Fruit fly (Drosophila melanogaster) whole organism, embryonic: ENCODE data around the gene CG2772.

ENCODE experiments used
- Atf3 ChIP-seq: fragments of 200-800 bp; sonication (Bioruptor generic); optimal IDR thresholded peaks from 3 replicates; lab custom pipeline; 2016; ENCODE audit warnings: missing biosample characterization, missing genetic modification characterization
- Atf6 ChIP-seq: fragments of 200-800 bp; sonication (Bioruptor generic); IDR thresholded peaks from 2 replicates; pipeline ENCODE4 v1.3.6; 2022; ENCODE audit warnings: missing biosample characterization, missing genetic modification characterization
- Bgb ChIP-seq: fragments of 200-800 bp; sonication (Bioruptor generic); IDR thresholded peaks from 2 replicates; pipeline ENCODE4 v1.3.6; 2022; ENCODE audit warnings: missing biosample characterization, missing genetic modification characterization; ENCODE audit not compliant: partially characterized antibody
- CG11085 ChIP-seq: fragments of 200-800 bp; sonication (Bioruptor generic); IDR thresholded peaks from 2 replicates; pipeline ENCODE4 v1.3.6; 2022; ENCODE audit warnings: missing biosample characterization, missing genetic modification characterization
- CG11504 ChIP-seq: fragments of 200-800 bp; sonication (Bioruptor generic); optimal IDR thresholded peaks from 3 replicates; lab custom pipeline; 2019; ENCODE audit warnings: missing biosample characterization, mild to moderate bottlenecking, missing genetic modification characterization, moderate library complexity
- CG12071 ChIP-seq: fragments of 200-800 bp; sonication (Bioruptor generic); optimal IDR thresholded peaks from 3 replicates; lab custom pipeline; 2018; ENCODE audit warnings: missing biosample characterization, mild to moderate bottlenecking, missing genetic modification characterization
- CG15601 ChIP-seq: fragments of 200-800 bp; sonication (Bioruptor generic); optimal IDR thresholded peaks from 3 replicates; lab custom pipeline; 2019; ENCODE audit warnings: missing biosample characterization, mild to moderate bottlenecking, missing genetic modification characterization, moderate library complexity
- CG1603 ChIP-seq: fragments of 200-800 bp; sonication (Bioruptor generic); optimal IDR thresholded peaks from 2 replicates; lab custom pipeline; 2019; ENCODE audit warnings: missing biosample characterization, mild to moderate bottlenecking, missing genetic modification characterization, moderate library complexity
- CG17912 ChIP-seq: fragments of 200-800 bp; sonication (Bioruptor generic); optimal IDR thresholded peaks from 2 replicates; lab custom pipeline; 2018; ENCODE audit warnings: missing biosample characterization, mild to moderate bottlenecking, missing genetic modification characterization
- CG1832 ChIP-seq: fragments of 200-800 bp; sonication (Bioruptor generic); optimal IDR thresholded peaks from 2 replicates; lab custom pipeline; 2017; ENCODE audit warnings: missing biosample characterization, mild to moderate bottlenecking, missing genetic modification characterization, inconsistent platforms
- CG18619 ChIP-seq: fragments of 200-800 bp; sonication (Bioruptor generic); optimal IDR thresholded peaks from 3 replicates; lab custom pipeline; 2017; ENCODE audit warnings: missing biosample characterization, mild to moderate bottlenecking, missing genetic modification characterization
- CG3065 ChIP-seq: fragments of 200-800 bp; sonication (Bioruptor generic); optimal IDR thresholded peaks from 2 replicates; lab custom pipeline; 2016; ENCODE audit warnings: missing biosample characterization, missing genetic modification characterization
- CG32767 ChIP-seq: fragments of 200-800 bp; sonication (Bioruptor generic); IDR thresholded peaks from 2 replicates; pipeline ENCODE4 v1.3.6; 2022; ENCODE audit warnings: missing biosample characterization, missing genetic modification characterization
- CG33213 ChIP-seq: fragments of 200-800 bp; sonication (Bioruptor generic); optimal IDR thresholded peaks from 3 replicates; lab custom pipeline; 2016; ENCODE audit warnings: missing biosample characterization, missing genetic modification characterization
- CG3726 ChIP-seq: fragments of 200-800 bp; sonication (Bioruptor generic); IDR thresholded peaks from 3 replicates; pipeline ENCODE4, ENCODE4 v1.3.6; 2022; ENCODE audit warnings: missing biosample characterization, missing genetic modification characterization
- CG4328 ChIP-seq: fragments of 200-800 bp; sonication (Bioruptor generic); optimal IDR thresholded peaks from 3 replicates; lab custom pipeline; 2017; ENCODE audit warnings: missing biosample characterization, missing genetic modification reagents, missing genetic modification characterization
- CG4820 ChIP-seq: fragments of 200-800 bp; sonication (Bioruptor generic); optimal IDR thresholded peaks from 3 replicates; lab custom pipeline; 2016; ENCODE audit warnings: missing biosample characterization, missing genetic modification characterization
- CG6791 ChIP-seq: fragments of 200-800 bp; sonication (Bioruptor generic); IDR thresholded peaks from 3 replicates; pipeline ENCODE4 v1.3.6; 2022; ENCODE audit warnings: missing biosample characterization, missing genetic modification characterization; ENCODE audit not compliant: partially characterized antibody
- CG7271 ChIP-seq: fragments of 200-800 bp; sonication (Bioruptor generic); optimal IDR thresholded peaks from 2 replicates; lab custom pipeline; 2018; ENCODE audit warnings: missing biosample characterization, mild to moderate bottlenecking, missing genetic modification characterization, moderate library complexity
- CG7372 ChIP-seq: fragments of 200-800 bp; sonication (Bioruptor generic); IDR thresholded peaks from 2 replicates; pipeline ENCODE4 v1.3.6; 2022; ENCODE audit warnings: missing biosample characterization, missing genetic modification characterization
- CG7839 ChIP-seq: fragments of 200-800 bp; sonication (Bioruptor generic); optimal IDR thresholded peaks from 3 replicates; lab custom pipeline; 2018; ENCODE audit warnings: missing biosample characterization, mild to moderate bottlenecking, missing genetic modification characterization, moderate library complexity
- CG9797 ChIP-seq: fragments of 200-800 bp; sonication (Bioruptor generic); optimal IDR thresholded peaks from 3 replicates; lab custom pipeline; 2018; ENCODE audit warnings: missing biosample characterization, mild to moderate bottlenecking, missing genetic modification characterization
- CG9932 ChIP-seq: fragments of 200-800 bp; sonication (Bioruptor generic); IDR thresholded peaks from 2 replicates; pipeline ENCODE4 v1.3.6; 2022; ENCODE audit warnings: missing biosample characterization, missing genetic modification characterization
- D19A ChIP-seq: fragments of 200-800 bp; optimal IDR thresholded peaks from 3 replicates; lab custom pipeline; 2019; ENCODE audit warnings: missing biosample characterization, mild to moderate bottlenecking, missing genetic modification characterization, moderate library complexity
- Dfd ChIP-seq, 2 experiments: fragments of >200 bp; optimal IDR thresholded peaks; 2 replicates each; lab custom pipeline; 2017; ENCODE audit warnings: missing biosample characterization in 2 of 2, missing genetic modification characterization in 2 of 2
- Gsc ChIP-seq: fragments of 200-800 bp; sonication (Bioruptor generic); IDR thresholded peaks from 2 replicates; pipeline ENCODE4 v1.3.6; 2022; ENCODE audit warnings: missing biosample characterization, missing genetic modification characterization
- H2.0 ChIP-seq: fragments of 200-800 bp; sonication (Bioruptor generic); IDR thresholded peaks from 2 replicates; pipeline ENCODE4 v1.3.6; 2022; ENCODE audit warnings: missing biosample characterization, missing genetic modification characterization
- HLH3B ChIP-seq: fragments of 200-800 bp; sonication (Bioruptor generic); IDR thresholded peaks from 2 replicates; pipeline ENCODE4 v1.3.6; 2022; ENCODE audit warnings: missing biosample characterization, missing genetic modification characterization
- HmgD ChIP-seq: fragments of 200-800 bp; sonication (Bioruptor generic); optimal IDR thresholded peaks from 3 replicates; lab custom pipeline; 2016; ENCODE audit warnings: missing biosample characterization, missing genetic modification characterization
- Hsf ChIP-seq: fragments of 200-800 bp; sonication (Bioruptor generic); optimal IDR thresholded peaks from 3 replicates; lab custom pipeline; 2016; ENCODE audit warnings: missing biosample characterization, missing genetic modification characterization
- Oaz ChIP-seq: fragments of 200-800 bp; sonication (Bioruptor generic); IDR thresholded peaks from 2 replicates; pipeline ENCODE4 v1.3.6; 2022; ENCODE audit warnings: missing biosample characterization, missing genetic modification characterization
- PHDP ChIP-seq: fragments of 200-800 bp; sonication (Bioruptor generic); optimal IDR thresholded peaks from 3 replicates; lab custom pipeline; 2018; ENCODE audit warnings: missing biosample characterization, mild to moderate bottlenecking, missing genetic modification characterization, moderate library complexity
- Ptx1 ChIP-seq: fragments of 200-800 bp; sonication (Bioruptor generic); IDR thresholded peaks from 2 replicates; pipeline ENCODE4 v1.3.6; 2022; ENCODE audit warnings: missing biosample characterization, missing genetic modification characterization
- Side ChIP-seq: fragments of 200-800 bp; sonication (Bioruptor generic); optimal IDR thresholded peaks from 2 replicates; lab custom pipeline; 2016; ENCODE audit warnings: missing biosample characterization, missing genetic modification characterization
- Trl ChIP-seq, 3 experiments: fragments of >200 bp in 2 of 3; fragments of 200-800 bp in 1 of 3; sonication (Bioruptor generic) in 1 of 3; optimal IDR thresholded peaks; 2 replicates in 1 of 3; 3 replicates in 2 of 3; lab custom pipeline; 2016 to 2017; ENCODE audit warnings: missing biosample characterization in 1 of 3, missing genetic modification characterization in 1 of 3
- Usf ChIP-seq: fragments of 200-800 bp; sonication (Bioruptor generic); optimal IDR thresholded peaks from 2 replicates; lab custom pipeline; 2017; ENCODE audit warnings: missing genotype, missing biosample characterization, missing genetic modification characterization
- Xrp1 ChIP-seq: fragments of 200-800 bp; sonication (Bioruptor generic); IDR thresholded peaks from 2 replicates; pipeline ENCODE4 v1.3.6; 2022; ENCODE audit warnings: missing biosample characterization, missing genetic modification characterization
- chinmo ChIP-seq: fragments of 200-800 bp; sonication (Bioruptor generic); IDR thresholded peaks from 4 replicates; pipeline ENCODE4 v1.3.6; 2022; ENCODE audit warnings: missing biosample characterization, missing genetic modification characterization; ENCODE audit not compliant: partially characterized antibody
- fd102C ChIP-seq: fragments of 200-800 bp; sonication (Bioruptor generic); optimal IDR thresholded peaks from 2 replicates; lab custom pipeline; 2018; ENCODE audit warnings: missing biosample characterization, mild to moderate bottlenecking, missing genetic modification characterization, moderate library complexity
- lilli ChIP-seq: fragments of 200-800 bp; sonication (Bioruptor generic); optimal IDR thresholded peaks from 3 replicates; lab custom pipeline; 2016; ENCODE audit warnings: missing biosample characterization, missing genetic modification characterization
- mam ChIP-seq: fragments of 200-800 bp; sonication (Bioruptor generic); optimal IDR thresholded peaks from 3 replicates; lab custom pipeline; 2016; ENCODE audit warnings: missing biosample characterization, missing genetic modification characterization
- nmo ChIP-seq: fragments of 200-800 bp; sonication (Bioruptor generic); optimal IDR thresholded peaks from 2 replicates; lab custom pipeline; 2018; ENCODE audit warnings: missing biosample characterization, mild to moderate bottlenecking, missing genetic modification characterization, moderate library complexity
- nom ChIP-seq: fragments of 200-800 bp; sonication (Bioruptor generic); optimal IDR thresholded peaks from 2 replicates; lab custom pipeline; 2017; ENCODE audit warnings: missing biosample characterization, missing genetic modification characterization, mild to moderate bottlenecking, moderate library complexity, missing genetic modification reagents
- otp ChIP-seq: fragments of 200-800 bp; sonication (Bioruptor generic); IDR thresholded peaks from 3 replicates; pipeline ENCODE4, ENCODE4 v1.3.6; 2022; ENCODE audit warnings: missing biosample characterization, missing genetic modification characterization
- pita ChIP-seq: fragments of 200-800 bp; sonication (Bioruptor generic); optimal IDR thresholded peaks from 2 replicates; lab custom pipeline; 2017; ENCODE audit warnings: missing biosample characterization, mild to moderate bottlenecking, missing genetic modification characterization
- pnt ChIP-seq: fragments of 200-800 bp; sonication (Bioruptor generic); optimal IDR thresholded peaks from 3 replicates; lab custom pipeline; 2016; ENCODE audit warnings: missing biosample characterization, missing genetic modification characterization
- pzg ChIP-seq: fragments of 200-800 bp; sonication (Bioruptor generic); optimal IDR thresholded peaks from 3 replicates; lab custom pipeline; 2018; ENCODE audit warnings: missing biosample characterization, mild to moderate bottlenecking, missing genetic modification characterization, moderate library complexity
- sc ChIP-seq, 3 experiments: fragments of >200 bp in 2 of 3; fragments of 200-800 bp in 1 of 3; sonication (Bioruptor generic) in 1 of 3; optimal IDR thresholded peaks; 2 replicates in 2 of 3; 3 replicates in 1 of 3; lab custom pipeline; 2017; ENCODE audit warnings: mild to moderate bottlenecking in 1 of 3, missing biosample characterization in 1 of 3, missing genetic modification characterization in 1 of 3, missing genetic modification reagents in 1 of 3
- so ChIP-seq: fragments of 200-800 bp; sonication (Bioruptor generic); IDR thresholded peaks from 3 replicates; pipeline ENCODE4 v1.3.6; 2022; ENCODE audit warnings: missing biosample characterization, missing genetic modification characterization
- tin ChIP-seq: fragments of 200-800 bp; sonication (Bioruptor generic); optimal IDR thresholded peaks from 3 replicates; lab custom pipeline; 2016; ENCODE audit warnings: missing biosample characterization, missing genetic modification characterization

The CG2772 gene

dm6 chr2L:3444789-3445188 lies 1.0 kb upstream of the CG2772 start (continued):
- no peak for TF ChIP-seq D19A (tag; lab: Kevin White, UChicago)
- TF ChIP-seq sc (optimal IDR thresholded peaks at IDR 0.05; lab: Kevin White, UChicago), result no peak
- no peak for TF ChIP-seq sc (GFP tag; optimal IDR thresholded peaks at IDR 0.05; lab: Kevin White, UChicago)
- no peak for TF ChIP-seq CG6791 (GFP tag; lab: Robert Waterston, UW)
- peak; percentile 22 for TF ChIP-seq PHDP (tag; lab: Kevin White, UChicago)
- peak; percentile 19 for TF ChIP-seq mam
- TF ChIP-seq CG3065 (GFP tag; lab: Kevin White, UChicago), result no peak
- TF ChIP-seq tin, result peak; percentile 45
- TF ChIP-seq CG4820 (GFP tag; lab: Kevin White, UChicago), result peak; percentile 28
- peak; percentile 43 for TF ChIP-seq Hsf
- peak; percentile 2 for TF ChIP-seq Side (GFP tag; lab: Kevin White, UChicago)
- TF ChIP-seq CG11085 (GFP tag; lab: Robert Waterston, UW), result 0 out of 2 replicates have a peak, but pooled peaks have one; percentile 34
- TF ChIP-seq otp (GFP tag; lab: Robert Waterston, UW), result peak; percentile 67; the same call in 1 of the 3 replicates
- TF ChIP-seq HmgD, result no peak
- TF ChIP-seq Trl (optimal IDR thresholded peaks at IDR 0.05; lab: Kevin White, UChicago), result no peak
- peak; percentile 7 for TF ChIP-seq Trl (GFP tag; optimal IDR thresholded peaks at IDR 0.05; lab: Kevin White, UChicago)
- TF ChIP-seq CG7839 (tag; lab: Kevin White, UChicago), result peak; percentile 52
- TF ChIP-seq Gsc, result no peak
- no peak for TF ChIP-seq CG18619 (GFP tag; lab: Kevin White, UChicago)
- TF ChIP-seq CG15601 (tag; lab: Kevin White, UChicago), result no peak
- TF ChIP-seq nom (GFP tag; lab: Kevin White, UChicago), result peak; percentile 6
- peak; percentile 28; the same call in 1 of the 2 replicates for TF ChIP-seq Atf6 (GFP tag; lab: Robert Waterston, UW)
- TF ChIP-seq CG11504 (tag; lab: Kevin White, UChicago), result no peak
- no peak for TF ChIP-seq pzg (GFP tag; lab: Kevin White, UChicago)
- no peak for TF ChIP-seq CG7271 (tag; lab: Kevin White, UChicago)
- no peak for TF ChIP-seq so (GFP tag; lab: Robert Waterston, UW)
- TF ChIP-seq Bgb (GFP tag; lab: Robert Waterston, UW), result no peak
- TF ChIP-seq CG12071 (GFP tag; lab: Kevin White, UChicago), result no peak
- no peak for TF ChIP-seq fd102C (GFP tag; lab: Kevin White, UChicago)
- peak; percentile 21 for TF ChIP-seq lilli (GFP tag; lab: Kevin White, UChicago)
- no peak for TF ChIP-seq CG9797 (GFP tag; lab: Kevin White, UChicago)
- peak; percentile 49; the same call in 1 of the 2 replicates for TF ChIP-seq HLH3B (GFP tag; lab: Robert Waterston, UW)
- peak; percentile 35 for TF ChIP-seq nmo (GFP tag; lab: Kevin White, UChicago)
- TF ChIP-seq Dfd (GFP tag; optimal IDR thresholded peaks at IDR 0.05; lab: Kevin White, UChicago), result no peak
- peak; percentile 47 for TF ChIP-seq pnt (GFP tag; lab: Kevin White, UChicago)
- peak; percentile 53; the same call in 1 of the 2 replicates for TF ChIP-seq Xrp1 (GFP tag; lab: Robert Waterston, UW)
- no peak for TF ChIP-seq chinmo (GFP tag; lab: Robert Waterston, UW)
- peak; percentile 65 for TF ChIP-seq Ptx1
- TF ChIP-seq CG9932, result no peak; the same call in 1 of the 2 replicates
- TF ChIP-seq CG1832 (GFP tag; lab: Kevin White, UChicago), result no peak
- TF ChIP-seq pita (GFP tag; lab: Kevin White, UChicago), result no peak
- 0 out of 3 replicates have a peak, but pooled peaks have one; percentile 20 for TF ChIP-seq CG3726 (GFP tag; lab: Robert Waterston, UW)
- no peak for TF ChIP-seq Usf
- peak; percentile 15 for TF ChIP-seq CG33213 (GFP tag; lab: Kevin White, UChicago)
- TF ChIP-seq CG32767 (GFP tag; lab: Robert Waterston, UW), result no peak
- TF ChIP-seq Oaz, result 0 out of 2 replicates have a peak, but pooled peaks have one; percentile 8
- no peak for TF ChIP-seq CG17912 (GFP tag; lab: Kevin White, UChicago)
- TF ChIP-seq Atf3 (GFP tag; lab: Kevin White, UChicago), result peak; percentile 17
- TF ChIP-seq CG1603 (tag; lab: Kevin White, UChicago), result peak; percentile 72
- TF ChIP-seq CG7372 (GFP tag; lab: Robert Waterston, UW), result no peak
- TF ChIP-seq H2.0 (GFP tag; lab: Robert Waterston, UW), result peak; percentile 40; the same call in 1 of the 2 replicates
- TF ChIP-seq CG4328, result no peak
